Worm (Caenorhabditis elegans): ENCODE results near the gene sdz-9.
A peak's percentile ranks its signal among the peaks of the same experiment; 100 is the strongest.

Gene sdz-9

ce11 chrII:2735644-2736043, 37.8 kb downstream of the sdz-9 start:
- TF ChIP-seq gmeb-2 (tag; optimal IDR thresholded peaks at IDR 0.05) = no peak
- TF ChIP-seq hlh-15 (tag; optimal IDR thresholded peaks at IDR 0.05) = no peak
- no peak for TF ChIP-seq lim-6 (tag; optimal IDR thresholded peaks at IDR 0.05)
- no peak for TF ChIP-seq unc-42 (tag; optimal IDR thresholded peaks at IDR 0.05)

ce11 chrII:2735192-2735591, 38.2 kb downstream of the sdz-9 start, which contains the start of gene wdr-31:
TSS of gene wdr-31 (minus strand) at chrII:2735292.
- no peak for TF ChIP-seq ceh-14 (tag; optimal IDR thresholded peaks at IDR 0.05)
- TF ChIP-seq lin-11 (tag; optimal IDR thresholded peaks at IDR 0.05) = no peak
- no peak for TF ChIP-seq fkh-6 (tag; optimal IDR thresholded peaks at IDR 0.05)
- TF ChIP-seq ceh-2 (tag; optimal IDR thresholded peaks at IDR 0.05) = no peak
- no peak for TF ChIP-seq dve-1 (tag; optimal IDR thresholded peaks at IDR 0.05)
- no peak for TF ChIP-seq sdc-2 (tag; optimal IDR thresholded peaks at IDR 0.05)
- no peak for TF ChIP-seq ceh-34 (tag; optimal IDR thresholded peaks at IDR 0.05)
- TF ChIP-seq ttx-3 (tag; optimal IDR thresholded peaks at IDR 0.05) = no peak
- no peak for TF ChIP-seq npax-4 (tag; optimal IDR thresholded peaks at IDR 0.05)
- no peak for TF ChIP-seq ceh-9 (tag; optimal IDR thresholded peaks at IDR 0.05)

- TF ChIP-seq pag-3 (tag; optimal IDR thresholded peaks at IDR 0.05; ENCODE audit: borderline replicate concordance) (no peak), nfya-1 (tag; optimal IDR thresholded peaks at IDR 0.05) (peak; percentile 49)
These were observed 38.7 kb downstream of the sdz-9 start for ce11 chrII:2734735-2735134.

ce11 chrII:2734266-2734665, 39.2 kb downstream of the sdz-9 start:
- no peak for TF ChIP-seq elt-2 (tag; optimal IDR thresholded peaks at IDR 0.05)
- peak; percentile 82 for TF ChIP-seq dve-1 (tag; optimal IDR thresholded peaks at IDR 0.05)
- no peak for TF ChIP-seq nhr-11 (tag; optimal IDR thresholded peaks at IDR 0.05)
- TF ChIP-seq ceh-6 (GFP tag; optimal IDR thresholded peaks at IDR 0.05) = no peak

ce11 chrII:2730647-2731046, 42.8 kb downstream of the sdz-9 start:
- TF ChIP-seq ceh-45 (GFP tag; IDR thresholded peaks at IDR 0.05) (no peak), unc-42 (tag; optimal IDR thresholded peaks at IDR 0.05) (peak; percentile 34)

- TF ChIP-seq nfya-1 (tag; optimal IDR thresholded peaks at IDR 0.05) (no peak), unc-55 (GFP tag; optimal IDR thresholded peaks at IDR 0.05) (peak; percentile 52), hlh-13 (GFP tag; optimal IDR thresholded peaks at IDR 0.05) (no peak)
These were observed 46.7 kb downstream of the sdz-9 start for ce11 chrII:2726774-2727173.

ce11 chrII:2725561-2725960, 47.9 kb downstream of the sdz-9 start, which contains the start of the genes T05A8.11 and nep-2:
TSS of gene T05A8.11 (minus strand) at chrII:2725661.
TSS of gene nep-2 (minus strand) at chrII:2725752.
- TF ChIP-seq ceh-45 (GFP tag; IDR thresholded peaks at IDR 0.05) (no peak), sox-4 (tag; optimal IDR thresholded peaks at IDR 0.05) (no peak)
